Worm (Caenorhabditis elegans) whole organism, L2 larva: ENCODE results near the gene C49F8.14.
A peak's percentile ranks its signal among the peaks of the same experiment; 100 is the strongest.

Experiments used
- C34F6.9 ChIP-seq: fragments of 150-350 bp; optimal IDR thresholded peaks from 2 replicates; lab custom pipeline; 2014; ENCODE audit warnings: missing biosample characterization, missing genetic modification characterization
- F13H6.1 ChIP-seq: sonication (generic microtip); optimal IDR thresholded peaks from 2 replicates; lab custom pipeline; 2016; ENCODE audit warnings: missing genetic modification characterization, missing compliant biosample characterization
- Y55F3AM.14 ChIP-seq: fragments of 200-800 bp; sonication (Bioruptor generic); optimal IDR thresholded peaks from 2 replicates; lab custom pipeline; 2018; ENCODE audit warnings: mild to moderate bottlenecking, missing genetic modification characterization, missing compliant biosample characterization
- ZK546.5 ChIP-seq: sonication (generic microtip); optimal IDR thresholded peaks from 2 replicates; lab custom pipeline; 2017; ENCODE audit warnings: missing biosample characterization, missing genetic modification characterization
- alr-1 ChIP-seq: fragments of 150-350 bp; optimal IDR thresholded peaks from 2 replicates; lab custom pipeline; 2014; ENCODE audit warnings: missing biosample characterization, missing genetic modification characterization
- aly-2 ChIP-seq: fragments of 150-350 bp; optimal IDR thresholded peaks from 2 replicates; lab custom pipeline; 2014; ENCODE audit warnings: missing biosample characterization, missing genetic modification characterization
- ama-1 ChIP-seq: fragments of 150-350 bp; optimal IDR thresholded peaks from 2 replicates; lab custom pipeline; 2018; ENCODE audit warnings: inconsistent platforms
- blmp-1 ChIP-seq: sonication (generic microtip); optimal IDR thresholded peaks from 2 replicates; lab custom pipeline; 2017; ENCODE audit warnings: missing genetic modification characterization, mild to moderate bottlenecking, missing compliant biosample characterization, antibody characterized with exemption, moderate library complexity; ENCODE audit not compliant: insufficient read depth
- ceh-82 ChIP-seq: fragments of 150-350 bp; optimal IDR thresholded peaks from 2 replicates; lab custom pipeline; 2014; ENCODE audit warnings: missing biosample characterization, missing genetic modification characterization
- crh-2 ChIP-seq: sonication (generic microtip); optimal IDR thresholded peaks from 2 replicates; lab custom pipeline; 2017; ENCODE audit warnings: missing biosample characterization, missing genetic modification characterization
- dmd-4 ChIP-seq: sonication (generic microtip); optimal IDR thresholded peaks from 2 replicates; lab custom pipeline; 2017; ENCODE audit warnings: missing biosample characterization, missing genetic modification characterization
- elt-3 ChIP-seq: sonication (generic microtip); optimal IDR thresholded peaks from 2 replicates; lab custom pipeline; 2017; ENCODE audit warnings: missing biosample characterization, missing genetic modification characterization
- fos-1 ChIP-seq: fragments of 150-350 bp; optimal IDR thresholded peaks from 2 replicates; lab custom pipeline; 2014; ENCODE audit warnings: missing biosample characterization, missing genetic modification characterization
- lin-13 ChIP-seq: fragments of 150-350 bp; optimal IDR thresholded peaks from 2 replicates; lab custom pipeline; 2014; ENCODE audit warnings: missing biosample characterization, missing genetic modification reagents, missing genetic modification characterization
- lin-39 ChIP-seq: fragments of 150-350 bp; optimal IDR thresholded peaks from 2 replicates; lab custom pipeline; 2014; ENCODE audit warnings: missing biosample characterization, missing genetic modification reagents, missing genetic modification characterization
- lsy-2 ChIP-seq, 2 experiments: fragments of 150-350 bp in 1 of 2; sonication (generic microtip) in 1 of 2; optimal IDR thresholded peaks; 2 replicates each; lab custom pipeline; 2014 to 2017; ENCODE audit warnings: missing biosample characterization in 2 of 2, missing genetic modification characterization in 2 of 2
- nhr-10 ChIP-seq: sonication (generic microtip); optimal IDR thresholded peaks from 2 replicates; lab custom pipeline; 2017; ENCODE audit warnings: missing biosample characterization, missing genetic modification characterization
- nhr-12 ChIP-seq: fragments of 150-350 bp; optimal IDR thresholded peaks from 2 replicates; lab custom pipeline; 2014; ENCODE audit warnings: missing biosample characterization, missing genetic modification characterization
- nhr-129 ChIP-seq: fragments of 150-350 bp; optimal IDR thresholded peaks from 2 replicates; lab custom pipeline; 2014; ENCODE audit warnings: missing biosample characterization, missing genetic modification characterization
- nhr-21 ChIP-seq: fragments of 150-350 bp; optimal IDR thresholded peaks from 2 replicates; lab custom pipeline; 2014; ENCODE audit warnings: missing biosample characterization, missing genetic modification characterization
- nhr-237 ChIP-seq: fragments of 150-350 bp; optimal IDR thresholded peaks from 2 replicates; lab custom pipeline; 2014; ENCODE audit warnings: missing biosample characterization, missing genetic modification characterization
- nhr-25 ChIP-seq: fragments of 150-350 bp; sonication (generic microtip); optimal IDR thresholded peaks from 3 replicates; lab custom pipeline; 2014; ENCODE audit warnings: missing biosample characterization, missing genetic modification characterization
- nhr-6 ChIP-seq: fragments of 150-350 bp; optimal IDR thresholded peaks from 2 replicates; lab custom pipeline; 2014; ENCODE audit warnings: missing biosample characterization, missing genetic modification characterization
- nhr-77 ChIP-seq: fragments of 150-350 bp; optimal IDR thresholded peaks from 2 replicates; lab custom pipeline; 2014; ENCODE audit warnings: missing biosample characterization, missing genetic modification characterization
- sem-4 ChIP-seq: fragments of 150-350 bp; optimal IDR thresholded peaks from 2 replicates; lab custom pipeline; 2014; ENCODE audit warnings: missing biosample characterization, missing genetic modification reagents, missing genetic modification characterization
- skn-1 ChIP-seq: sonication (generic microtip); optimal IDR thresholded peaks from 2 replicates; lab custom pipeline; 2017; ENCODE audit warnings: missing biosample characterization, missing genetic modification characterization
- sma-3 ChIP-seq: sonication (generic microtip); optimal IDR thresholded peaks from 2 replicates; lab custom pipeline; 2016; ENCODE audit warnings: missing genetic modification reagents, missing genetic modification characterization, missing compliant biosample characterization
- sma-9 ChIP-seq, 2 experiments: fragments of 150-350 bp in 1 of 2; sonication (generic microtip) in 1 of 2; optimal IDR thresholded peaks; 2 replicates each; lab custom pipeline; 2014 to 2016; ENCODE audit warnings: missing genetic modification characterization in 2 of 2, mild to moderate bottlenecking in 1 of 2, missing biosample characterization in 1 of 2, missing compliant biosample characterization in 1 of 2, missing genetic modification reagents in 1 of 2, moderate library complexity in 1 of 2
- snpc-4 ChIP-seq: fragments of 150-350 bp; optimal IDR thresholded peaks from 2 replicates; lab custom pipeline; 2014; ENCODE audit warnings: missing biosample characterization, missing genetic modification characterization
- zag-1 ChIP-seq: fragments of 150-350 bp; optimal IDR thresholded peaks from 2 replicates; lab custom pipeline; 2014; ENCODE audit warnings: missing biosample characterization, missing genetic modification characterization
- ztf-1 ChIP-seq: fragments of 200-800 bp; sonication (Bioruptor generic); conservative IDR thresholded peaks from 2 replicates; pipeline ENCODE4 v1.3.6; 2022; ENCODE audit warnings: missing genetic modification characterization, missing compliant biosample characterization
- ztf-11 ChIP-seq: sonication (generic microtip); optimal IDR thresholded peaks from 2 replicates; lab custom pipeline; 2017; ENCODE audit warnings: missing biosample characterization, missing genetic modification characterization
- ztf-4 ChIP-seq: fragments of 150-350 bp; optimal IDR thresholded peaks from 2 replicates; lab custom pipeline; 2014; ENCODE audit warnings: missing biosample characterization, missing genetic modification characterization

The C49F8.14 gene

ce11 chrX:13376851-13377250 lies at the start of gene C49F8.14, which contains the start of gene gem-1:
Gene C49F8.14, minus strand, starts transcription at chrX:13376949.
Gene gem-1, minus strand, starts transcription at chrX:13376992.
- TF ChIP-seq elt-3 (no peak), ZK546.5 (tag; lab: Kevin White, UChicago) (no peak), lin-39 (tag; lab: Kevin White, UChicago) (no peak), F13H6.1 (tag; lab: Kevin White, UChicago) (no peak), nhr-10 (no peak), ztf-4 (tag; lab: Kevin White, UChicago) (no peak), sma-9 (GFP tag; optimal IDR thresholded peaks at IDR 0.05; lab: Kevin White, UChicago) (no peak), sma-9 (tag; optimal IDR thresholded peaks at IDR 0.05; lab: Kevin White, UChicago) (no peak), nhr-77 (no peak), nhr-25 (tag; lab: Kevin White, UChicago) (no peak), crh-2 (no peak), sem-4 (tag; lab: Kevin White, UChicago) (no peak), ztf-11 (tag; lab: Kevin White, UChicago) (no peak), C34F6.9 (tag; lab: Kevin White, UChicago) (no peak), nhr-21 (tag; lab: Kevin White, UChicago) (no peak), skn-1 (no peak), fos-1 (tag; lab: Kevin White, UChicago) (no peak)

ce11 chrX:13423340-13423739 lies 46.6 kb upstream of the C49F8.14 start, which contains the start of gene fkh-3:
Gene fkh-3, minus strand, starts transcription at chrX:13423440.
- TF ChIP-seq sma-3 (GFP tag; lab: Kevin White, UChicago) (no peak), aly-2 (tag; lab: Kevin White, UChicago) (no peak), snpc-4 (tag; lab: Kevin White, UChicago) (no peak)

ce11 chrX:13421068-13421467 lies 44.3 kb upstream of the C49F8.14 start:
- TF ChIP-seq zag-1 (tag; lab: Kevin White, UChicago) (no peak), aly-2 (tag; lab: Kevin White, UChicago) (no peak), sma-9 (GFP tag; optimal IDR thresholded peaks at IDR 0.05; lab: Kevin White, UChicago) (peak; percentile 14), sma-9 (tag; optimal IDR thresholded peaks at IDR 0.05; lab: Kevin White, UChicago) (no peak), ztf-4 (tag; lab: Kevin White, UChicago) (no peak), fos-1 (tag; lab: Kevin White, UChicago) (peak; percentile 77), snpc-4 (tag; lab: Kevin White, UChicago) (no peak), nhr-6 (tag; lab: Kevin White, UChicago) (no peak)

ce11 chrX:13419884-13420339 lies 43.2 kb upstream of the C49F8.14 start, which contains the start of gene C29F7.3:
Gene C29F7.3, minus strand, starts transcription at chrX:13419934.
- TF ChIP-seq nhr-237 (no peak), ztf-4 (tag; lab: Kevin White, UChicago) (no peak), ceh-82 (tag; lab: Kevin White, UChicago) (no peak), alr-1 (tag; lab: Kevin White, UChicago) (no peak), ztf-1 (GFP tag; lab: Robert Waterston, UW) (no peak), blmp-1 (tag; lab: Kevin White, UChicago) (peak; percentile 87), sma-3 (GFP tag; lab: Kevin White, UChicago) (peak; percentile 43), Y55F3AM.14 (GFP tag; lab: Kevin White, UChicago) (no peak), zag-1 (tag; lab: Kevin White, UChicago) (no peak), dmd-4 (tag; lab: Kevin White, UChicago) (no peak), nhr-25 (tag; lab: Kevin White, UChicago) (peak; percentile 68), aly-2 (tag; lab: Kevin White, UChicago) (no peak), crh-2 (peak; percentile 26), F13H6.1 (tag; lab: Kevin White, UChicago) (peak; percentile 23), sma-9 (GFP tag; optimal IDR thresholded peaks at IDR 0.05; lab: Kevin White, UChicago) (peak; percentile 68), sma-9 (tag; optimal IDR thresholded peaks at IDR 0.05; lab: Kevin White, UChicago) (no peak), C34F6.9 (tag; lab: Kevin White, UChicago) (peak; percentile 19), lsy-2 (tag; optimal IDR thresholded peaks at IDR 0.05; lab: Kevin White, UChicago) (no peak), lin-13 (GFP tag; lab: Kevin White, UChicago) (no peak), fos-1 (tag; lab: Kevin White, UChicago) (peak; percentile 36), ama-1 (lab: Kevin White, UChicago) (no peak), nhr-12 (tag; lab: Kevin White, UChicago) (no peak), skn-1 (no peak), nhr-129 (tag; lab: Kevin White, UChicago) (peak; percentile 55), nhr-10 (no peak)
